Fruit fly (Drosophila melanogaster) whole organism: ENCODE data around the gene EMC6.

Source experiments
- CG8478 ChIP-seq: fragments of >200 bp; optimal IDR thresholded peaks from 2 replicates; lab custom pipeline; 2018; ENCODE audit warnings: inconsistent platforms
- Dll ChIP-seq: fragments of >200 bp; optimal IDR thresholded peaks from 2 replicates; lab custom pipeline; 2017
- EcR ChIP-seq, 2 experiments: fragments of >200 bp; optimal IDR thresholded peaks; 2 replicates each; lab custom pipeline; 2017; ENCODE audit warnings: missing biosample characterization in 2 of 2, missing genetic modification characterization in 2 of 2, missing genetic modification reagents in 2 of 2
- pan ChIP-seq: fragments of >200 bp; optimal IDR thresholded peaks from 2 replicates; lab custom pipeline; 2017
- psq ChIP-seq: fragments of >200 bp; optimal IDR thresholded peaks from 2 replicates; lab custom pipeline; 2017
- usp ChIP-seq: fragments of >200 bp; optimal IDR thresholded peaks from 2 replicates; lab custom pipeline; 2017; ENCODE audit warnings: missing biosample characterization, missing genetic modification characterization, mixed read lengths

EMC6 gene

dm6 chr3R:25027281-25028219 is 2.7 kb upstream of the EMC6 start:
- TF ChIP-seq CG8478 (lab: Kevin White, UChicago) = no peak
- no peak for TF ChIP-seq usp
- TF ChIP-seq pan (lab: Kevin White, UChicago) = no peak
- no peak for TF ChIP-seq Dll
- no peak for TF ChIP-seq psq
- TF ChIP-seq EcR (GFP tag; optimal IDR thresholded peaks at IDR 0.05; lab: Kevin White, UChicago) = no peak

DNA sequence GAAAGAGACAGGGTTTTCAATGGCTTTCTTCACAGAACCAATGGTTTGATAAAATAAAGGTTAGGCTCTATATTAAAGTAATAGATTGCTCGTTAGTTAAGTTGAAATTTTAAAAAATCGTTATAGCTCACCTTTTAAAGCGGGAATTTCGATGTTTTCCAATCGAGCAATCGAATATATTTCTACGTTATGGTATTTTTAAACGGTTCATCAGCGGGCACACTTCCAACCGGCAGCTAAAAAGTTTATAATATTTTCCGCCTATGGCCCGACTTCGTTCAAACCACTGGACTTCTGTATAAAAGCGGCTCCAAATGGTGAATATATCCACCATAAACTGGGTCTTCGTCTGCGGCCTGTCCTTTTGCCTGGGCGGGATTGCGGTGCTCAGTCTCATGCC is 1.8 kb downstream of the EMC6 start, which contains the start of gene beta4GalT7:
Gene beta4GalT7 (plus strand): TSS at position 201 of the 400 bp plus-strand sequence.
- TF ChIP-seq CG8478 (lab: Kevin White, UChicago) = no peak
- TF ChIP-seq usp = no peak
- no peak for TF ChIP-seq EcR (GFP tag; optimal IDR thresholded peaks at IDR 0.05; lab: Kevin White, UChicago)
- no peak for TF ChIP-seq psq
- TF ChIP-seq Dll = no peak
- TF ChIP-seq pan (lab: Kevin White, UChicago) = no peak

DNA sequence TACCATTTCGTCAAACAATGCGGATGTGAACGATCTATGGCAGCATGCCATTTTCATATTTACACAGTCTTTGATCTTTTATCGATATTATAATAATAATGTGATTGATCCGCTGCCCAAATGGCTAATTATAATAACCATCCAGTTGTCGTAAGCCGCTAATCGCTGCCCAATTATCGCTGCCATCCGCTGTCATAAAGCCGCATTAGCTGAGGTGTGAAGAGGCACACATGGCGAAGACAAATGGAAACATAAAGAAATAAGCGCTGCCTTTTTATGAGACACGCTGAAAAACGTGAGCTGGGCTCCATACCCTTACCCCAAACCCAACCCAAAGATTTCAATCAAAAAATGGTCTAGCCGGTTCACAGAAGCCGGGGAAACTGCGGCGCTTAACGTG is 12.8 kb downstream of the EMC6 start:
- TF ChIP-seq EcR (GFP tag; optimal IDR thresholded peaks at IDR 0.05; lab: Kevin White, UChicago) (no peak), psq (no peak), CG8478 (lab: Kevin White, UChicago) (no peak), pan (lab: Kevin White, UChicago) (no peak), Dll (no peak), usp (no peak)

- no peak for TF ChIP-seq Dll
- no peak for TF ChIP-seq usp
- TF ChIP-seq EcR (GFP tag; optimal IDR thresholded peaks at IDR 0.05; lab: Kevin White, UChicago) = peak in 1 of 2 experiments; percentile 90
- no peak for TF ChIP-seq pan (lab: Kevin White, UChicago)
These were observed 14.9 kb downstream of the EMC6 start for dm6 chr3R:25009745-25010446.

DNA sequence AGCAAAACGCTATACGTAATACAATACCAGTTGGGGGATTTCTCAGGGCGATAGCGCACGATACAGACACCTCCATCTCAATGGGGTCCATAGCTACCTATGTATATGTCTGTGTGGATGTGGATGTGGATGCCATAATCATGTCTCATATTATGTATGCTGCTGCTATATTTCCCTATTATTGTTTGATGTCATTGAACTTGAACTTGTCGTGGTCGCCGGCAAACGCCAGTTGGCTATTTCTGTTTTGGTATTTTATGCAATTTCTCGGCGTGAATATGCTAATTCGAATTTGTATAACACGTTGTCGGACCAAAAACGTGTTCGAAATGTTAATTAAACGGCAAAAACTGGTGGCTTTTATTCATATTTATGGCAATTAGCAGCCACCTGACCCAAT is 19.1 kb downstream of the EMC6 start:
- no peak for TF ChIP-seq usp

DNA sequence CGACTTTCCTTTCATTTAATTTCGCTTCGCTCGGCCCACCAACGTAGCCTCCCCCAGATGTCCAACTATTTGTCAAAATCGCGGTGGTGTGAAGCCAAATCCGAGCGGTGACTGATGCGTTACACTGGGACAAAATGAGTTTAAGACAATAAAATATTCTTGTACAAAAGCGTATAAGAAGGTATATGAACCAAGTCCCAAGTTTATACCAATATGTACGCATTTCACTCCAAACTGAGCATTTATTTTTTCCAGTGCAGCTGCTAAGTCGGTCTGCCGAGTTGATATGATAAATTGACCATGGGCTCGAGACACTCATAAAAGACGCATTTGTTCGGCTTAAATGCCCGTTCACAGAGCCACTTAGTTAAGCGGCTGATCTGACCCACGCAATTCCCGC is 20.1 kb downstream of the EMC6 start:
- TF ChIP-seq usp (no peak), psq (no peak), pan (lab: Kevin White, UChicago) (no peak), EcR (GFP tag; optimal IDR thresholded peaks at IDR 0.05; lab: Kevin White, UChicago) (peak in 1 of 2 experiments; percentile 23)

- TF ChIP-seq EcR (GFP tag; optimal IDR thresholded peaks at IDR 0.05; lab: Kevin White, UChicago) (no peak), usp (no peak), CG8478 (lab: Kevin White, UChicago) (no peak), pan (lab: Kevin White, UChicago) (no peak), psq (no peak), Dll (no peak)
These were observed 20.8 kb downstream of the EMC6 start for dm6 chr3R:25004064-25004463.

DNA sequence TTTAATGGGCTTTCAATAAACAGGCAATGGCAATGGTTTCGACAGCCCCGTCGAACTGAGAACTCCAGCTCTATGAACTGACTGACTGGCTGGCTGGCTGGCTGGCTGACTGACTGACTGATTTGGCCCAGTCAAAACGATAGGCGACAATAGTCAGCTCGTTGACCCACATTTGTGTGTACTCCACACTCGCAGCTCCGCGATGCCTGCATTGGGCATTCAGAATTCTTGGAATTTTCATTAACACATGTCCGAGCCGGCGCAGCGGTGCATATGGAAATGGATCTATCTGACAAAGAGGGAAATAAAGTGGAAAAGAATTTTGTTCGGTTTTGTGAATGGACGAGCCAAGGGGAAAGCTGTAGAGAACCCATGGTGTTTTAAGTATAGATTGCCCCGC is 22.6 kb downstream of the EMC6 start:
- TF ChIP-seq usp = no peak
- no peak for TF ChIP-seq CG8478 (lab: Kevin White, UChicago)
- TF ChIP-seq pan (lab: Kevin White, UChicago) = no peak
- TF ChIP-seq psq = no peak
- no peak for TF ChIP-seq EcR (GFP tag; optimal IDR thresholded peaks at IDR 0.05; lab: Kevin White, UChicago)
- no peak for TF ChIP-seq Dll

DNA sequence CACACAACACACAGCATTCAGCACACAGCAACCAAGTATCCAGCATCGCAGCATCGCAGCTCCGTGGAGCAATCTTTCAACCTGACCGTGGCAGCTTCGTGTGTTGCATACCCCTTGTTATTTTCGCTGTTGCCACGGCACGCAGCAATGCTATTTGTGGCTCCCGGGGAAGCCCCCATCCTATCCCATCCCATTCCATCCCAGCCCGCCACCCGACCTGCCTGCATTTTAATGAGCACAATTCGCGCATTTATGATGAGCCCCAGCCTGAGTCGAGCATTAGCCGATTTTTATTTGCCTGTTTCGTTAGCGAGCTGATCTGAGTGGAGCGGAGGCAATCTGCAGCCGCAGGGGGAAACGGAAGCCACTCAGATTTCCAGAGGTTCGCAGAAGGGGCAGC is 25.2 kb downstream of the EMC6 start:
- no peak for TF ChIP-seq pan (lab: Kevin White, UChicago)
- TF ChIP-seq Dll = no peak
- TF ChIP-seq EcR (GFP tag; optimal IDR thresholded peaks at IDR 0.05; lab: Kevin White, UChicago) = no peak
- no peak for TF ChIP-seq psq
- no peak for TF ChIP-seq CG8478 (lab: Kevin White, UChicago)
- no peak for TF ChIP-seq usp

DNA sequence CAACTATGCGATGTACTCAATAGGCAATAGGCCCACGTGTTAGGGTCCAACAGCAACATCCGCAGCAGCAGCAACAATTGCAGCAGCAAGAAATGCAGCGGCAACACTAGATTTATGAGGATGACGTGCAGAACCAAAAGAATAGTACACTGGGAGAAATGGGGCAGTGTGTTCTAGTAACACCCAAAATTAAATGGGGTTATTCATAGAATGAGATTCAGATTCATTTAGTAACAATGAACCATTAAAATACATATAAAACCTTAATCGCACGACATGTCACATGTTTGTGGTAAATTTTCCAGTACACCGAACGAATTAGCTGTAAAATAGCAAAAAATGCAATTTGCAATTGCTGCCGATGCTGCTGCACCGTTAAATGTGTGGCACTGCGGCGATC is 27.5 kb downstream of the EMC6 start:
- TF ChIP-seq CG8478 (lab: Kevin White, UChicago) (no peak), Dll (no peak), psq (no peak), pan (lab: Kevin White, UChicago) (no peak), usp (no peak), EcR (GFP tag; optimal IDR thresholded peaks at IDR 0.05; lab: Kevin White, UChicago) (no peak)

DNA sequence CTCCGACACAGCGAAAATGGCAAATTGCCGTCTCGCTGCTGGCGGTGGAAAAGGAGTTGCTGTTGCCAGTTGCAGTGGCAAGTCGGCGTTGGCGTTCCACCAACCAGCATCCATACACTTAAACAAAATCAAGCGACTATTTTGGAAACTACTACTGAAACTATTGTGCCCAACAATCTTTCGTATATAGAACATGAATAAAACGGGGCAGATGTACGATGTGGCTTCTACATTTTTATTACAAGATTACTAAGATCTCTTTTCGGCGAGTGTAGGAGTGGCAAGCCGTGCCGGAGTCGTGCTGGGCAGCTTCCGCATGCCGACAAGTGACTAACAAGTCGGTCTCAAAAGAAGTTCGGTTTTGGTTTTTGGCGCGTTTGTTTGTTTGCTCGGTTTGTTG is 28.3 kb downstream of the EMC6 start:
- no peak for TF ChIP-seq CG8478 (lab: Kevin White, UChicago)
- no peak for TF ChIP-seq Dll
- TF ChIP-seq pan (lab: Kevin White, UChicago) = no peak
- TF ChIP-seq EcR (GFP tag; optimal IDR thresholded peaks at IDR 0.05; lab: Kevin White, UChicago) = no peak
- TF ChIP-seq psq = no peak
- no peak for TF ChIP-seq usp

DNA sequence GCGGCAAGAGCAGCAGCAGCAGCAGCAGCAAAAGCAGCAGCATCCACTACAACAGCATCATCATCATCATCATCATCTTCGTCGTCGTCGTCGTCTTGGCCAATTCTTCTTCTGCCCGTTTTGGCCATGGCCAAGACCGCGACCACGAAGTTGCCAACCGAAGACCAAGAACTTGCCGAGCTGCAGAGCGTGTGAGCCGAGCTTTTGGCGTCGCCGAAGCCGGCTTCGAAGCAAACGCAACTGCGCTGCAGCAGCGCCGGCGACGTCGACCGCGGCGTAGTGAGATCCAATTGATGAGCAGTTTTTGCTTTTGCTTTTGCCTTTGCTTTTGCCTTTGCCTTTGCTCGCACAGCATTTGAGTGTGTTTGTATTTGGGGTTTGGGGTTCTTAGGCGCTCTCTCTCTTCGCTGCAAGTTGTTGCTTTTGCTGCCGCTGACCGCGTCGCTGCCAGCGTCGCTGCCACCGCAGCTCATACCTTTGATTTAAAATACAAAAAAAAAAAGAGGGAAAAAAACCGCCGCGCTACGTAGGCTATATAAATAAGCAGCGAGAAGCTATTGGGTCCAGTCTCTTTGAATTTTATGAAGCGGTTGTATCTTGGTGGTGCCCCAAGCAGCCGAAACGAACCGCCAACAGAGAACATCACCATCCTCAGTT is 39.7 kb downstream of the EMC6 start:
- TF ChIP-seq pan (lab: Kevin White, UChicago) (no peak), Dll (no peak), psq (no peak), EcR (GFP tag; optimal IDR thresholded peaks at IDR 0.05; lab: Kevin White, UChicago) (no peak), CG8478 (lab: Kevin White, UChicago) (no peak), usp (no peak)
